Worm (Caenorhabditis elegans): ENCODE results near the gene H13N06.2.

DNA sequence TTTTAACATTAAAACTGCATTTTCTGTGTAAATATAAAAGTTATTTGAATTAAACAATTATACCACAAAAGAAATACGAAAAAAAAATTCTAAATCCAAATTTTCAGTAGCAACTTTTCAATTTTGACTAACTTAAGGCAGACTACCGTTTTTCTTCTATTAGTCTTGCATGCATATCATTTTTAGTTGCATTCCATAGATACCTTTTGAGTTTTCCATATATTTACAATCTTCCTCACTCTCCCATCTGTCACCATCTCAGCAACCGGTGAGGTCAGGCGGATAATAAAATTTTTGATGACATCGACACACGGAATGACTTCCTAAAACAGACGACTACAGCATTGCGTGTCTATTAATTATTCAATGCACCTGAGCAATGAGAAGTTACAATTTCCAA lies 9.2 kb upstream of the H13N06.2 start, which contains the start of gene gcy-36:
- no peak for TF ChIP-seq efl-1 (GFP tag; optimal IDR thresholded peaks at IDR 0.05)
- TF ChIP-seq nhr-120 (GFP tag; IDR thresholded peaks at IDR 0.05): no peak
- no peak for TF ChIP-seq unc-62 (GFP tag; optimal IDR thresholded peaks at IDR 0.05)
- no peak for TF ChIP-seq snpc-4 (GFP tag; optimal IDR thresholded peaks at IDR 0.05)
- no peak for TF ChIP-seq snpc-4 (tag; optimal IDR thresholded peaks at IDR 0.05)
- TF ChIP-seq ama-1 (optimal IDR thresholded peaks at IDR 0.05): no peak
- TF ChIP-seq ama-1 (GFP tag; optimal IDR thresholded peaks at IDR 0.05): no peak
- no peak for TF ChIP-seq ztf-26 (tag; optimal IDR thresholded peaks at IDR 0.05)
- no peak for TF ChIP-seq rec-8 (tag; optimal IDR thresholded peaks at IDR 0.05)
- TF ChIP-seq rcor-1 (GFP tag; IDR thresholded peaks at IDR 0.05): no peak
- TF ChIP-seq bed-2 (GFP tag; IDR thresholded peaks at IDR 0.05): no peak
- no peak for TF ChIP-seq nfya-1 (tag; optimal IDR thresholded peaks at IDR 0.05; ENCODE audit: borderline replicate concordance, insufficient read depth)
- TF ChIP-seq snpc-1.1 (tag; optimal IDR thresholded peaks at IDR 0.05; ENCODE audit: insufficient read depth): no peak
- no peak for TF ChIP-seq die-1 (tag; optimal IDR thresholded peaks at IDR 0.05)
- no peak for TF ChIP-seq B0261.1 (tag; optimal IDR thresholded peaks at IDR 0.05)
- TF ChIP-seq hlh-12 (tag; optimal IDR thresholded peaks at IDR 0.05): no peak

Data from whole organism, young adult.